Worm (Caenorhabditis elegans): Measurements from ENCODE around the gene droe-8.

- TF ChIP-seq W03F9.2 (tag; optimal IDR thresholded peaks at IDR 0.05) = no peak
- no peak for TF ChIP-seq dao-5 (tag; optimal IDR thresholded peaks at IDR 0.05)
- no peak for TF ChIP-seq him-1 (tag; optimal IDR thresholded peaks at IDR 0.05)
Measured at ce11 chrV:8745858-8746257, 19.5 kb downstream of the droe-8 start, which contains the start of gene B0507.6.
